Fruit fly (Drosophila melanogaster): ENCODE data around the gene kek5.

kek5 gene

dm6 chrX:19494830-19495610 lies 142.0 kb downstream of the kek5 start, which contains the start of the genes ksh, CG14200 and Pfrx:
ksh (minus strand) TSS chrX:19494992.
CG14200 (plus strand) TSS chrX:19495505.
Pfrx (plus strand) TSS chrX:19495505.
- TF ChIP-seq CG7045 (GFP tag; optimal IDR thresholded peaks at IDR 0.05) (no peak), CG11617 (GFP tag; optimal IDR thresholded peaks at IDR 0.05) (no peak), Crg-1 (GFP tag; optimal IDR thresholded peaks at IDR 0.05) (no peak), Clk (GFP tag; optimal IDR thresholded peaks at IDR 0.05) (no peak), CG1620 (GFP tag; optimal IDR thresholded peaks at IDR 0.05) (peak; percentile 72), ovo (GFP tag; optimal IDR thresholded peaks at IDR 0.05) (peak; percentile 9), CG14711 (tag; optimal IDR thresholded peaks at IDR 0.05) (no peak), CG7101 (tag; optimal IDR thresholded peaks at IDR 0.05) (peak; percentile 10), toe (GFP tag; optimal IDR thresholded peaks at IDR 0.05) (peak; percentile 34), CG33017 (tag; optimal IDR thresholded peaks at IDR 0.05) (no peak), bab1 (GFP tag; optimal IDR thresholded peaks at IDR 0.05) (peak; percentile 8), tj (GFP tag; optimal IDR thresholded peaks at IDR 0.05) (no peak)

DNA sequence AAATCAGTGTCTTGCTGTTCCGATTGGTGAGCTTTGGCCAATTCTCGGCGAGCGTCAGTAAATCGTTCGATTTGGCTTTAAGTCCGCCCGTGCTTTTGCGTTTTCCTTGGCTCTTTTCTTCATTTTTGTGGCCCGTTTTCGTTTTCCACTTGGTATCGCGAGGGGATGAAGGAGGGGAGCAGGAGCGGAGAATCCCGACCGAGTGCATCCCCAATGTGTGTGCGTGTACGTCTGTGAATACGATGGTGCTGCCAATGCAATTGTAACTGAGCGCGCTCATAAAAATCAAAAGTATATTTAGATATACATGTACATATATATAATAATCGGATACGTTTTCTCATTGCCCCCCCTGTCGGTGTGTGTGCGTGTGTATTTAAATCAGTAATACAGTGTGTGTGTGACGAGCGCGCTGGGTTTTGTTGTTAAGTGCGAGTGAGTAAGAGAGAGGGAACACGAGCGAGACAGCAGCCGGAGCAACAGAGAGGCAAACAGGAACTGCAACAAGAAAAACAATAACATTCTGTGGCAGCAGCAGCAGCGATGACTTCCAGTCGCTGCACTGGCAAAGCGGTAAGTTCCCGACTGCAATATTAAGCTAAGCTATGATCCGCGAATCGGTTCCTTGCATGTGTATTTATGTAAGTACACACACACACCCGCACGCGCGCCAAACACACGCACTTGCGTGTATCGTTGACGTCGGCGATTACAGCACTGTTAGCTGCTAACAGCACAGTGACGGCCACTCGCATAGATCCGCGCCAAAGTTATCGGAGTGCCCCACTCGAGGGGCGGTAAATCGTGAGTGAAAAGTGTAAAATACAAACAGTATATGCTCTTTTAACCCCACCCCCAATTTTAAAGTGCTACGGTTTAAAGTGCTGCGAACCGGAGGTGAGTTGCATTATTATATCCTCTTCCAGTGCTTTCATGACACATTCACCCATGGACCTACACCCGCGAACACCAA lies 142.9 kb downstream of the kek5 start:
- TF ChIP-seq tj (GFP tag; optimal IDR thresholded peaks at IDR 0.05) = peak; percentile 92
- TF ChIP-seq cnc (optimal IDR thresholded peaks at IDR 0.05) = no peak
- peak; percentile 22 for TF ChIP-seq CG12768 (GFP tag; optimal IDR thresholded peaks at IDR 0.05)
- TF ChIP-seq CG1620 (GFP tag; optimal IDR thresholded peaks at IDR 0.05) = no peak
- TF ChIP-seq CG5204 (GFP tag; optimal IDR thresholded peaks at IDR 0.05) = no peak
- TF ChIP-seq CG11617 (GFP tag; optimal IDR thresholded peaks at IDR 0.05) = no peak
- TF ChIP-seq Mnt (GFP tag; optimal IDR thresholded peaks at IDR 0.05) = peak; percentile 17
- peak; percentile 30 for TF ChIP-seq CG7101 (tag; optimal IDR thresholded peaks at IDR 0.05)

dm6 chrX:19496808-19497259 lies 143.9 kb downstream of the kek5 start:
- TF ChIP-seq Hr96 (GFP tag; optimal IDR thresholded peaks at IDR 0.05) (peak; percentile 77), CG11617 (GFP tag; optimal IDR thresholded peaks at IDR 0.05) (peak; percentile 15), toe (GFP tag; optimal IDR thresholded peaks at IDR 0.05) (peak; percentile 25), CG14711 (tag; optimal IDR thresholded peaks at IDR 0.05) (peak; percentile 49), tj (GFP tag; optimal IDR thresholded peaks at IDR 0.05) (no peak), Crg-1 (GFP tag; optimal IDR thresholded peaks at IDR 0.05) (peak; percentile 73), Clk (GFP tag; optimal IDR thresholded peaks at IDR 0.05) (no peak), cnc (optimal IDR thresholded peaks at IDR 0.05) (no peak), CG7045 (GFP tag; optimal IDR thresholded peaks at IDR 0.05) (no peak), bab1 (GFP tag; optimal IDR thresholded peaks at IDR 0.05) (peak; percentile 61), cic (GFP tag; optimal IDR thresholded peaks at IDR 0.05) (peak; percentile 58), Mnt (GFP tag; optimal IDR thresholded peaks at IDR 0.05) (peak; percentile 83), kay (GFP tag; ENCODE audit: borderline replicate concordance) (no peak), pad (GFP tag; optimal IDR thresholded peaks at IDR 0.05) (peak; percentile 49), CG1620 (GFP tag; optimal IDR thresholded peaks at IDR 0.05) (peak; percentile 47), ovo (GFP tag; optimal IDR thresholded peaks at IDR 0.05) (peak; percentile 59), CG7101 (tag; optimal IDR thresholded peaks at IDR 0.05) (peak; percentile 55), CG12768 (GFP tag; optimal IDR thresholded peaks at IDR 0.05) (no peak), CG5204 (GFP tag; optimal IDR thresholded peaks at IDR 0.05) (no peak), CG33017 (tag; optimal IDR thresholded peaks at IDR 0.05) (no peak)

DNA sequence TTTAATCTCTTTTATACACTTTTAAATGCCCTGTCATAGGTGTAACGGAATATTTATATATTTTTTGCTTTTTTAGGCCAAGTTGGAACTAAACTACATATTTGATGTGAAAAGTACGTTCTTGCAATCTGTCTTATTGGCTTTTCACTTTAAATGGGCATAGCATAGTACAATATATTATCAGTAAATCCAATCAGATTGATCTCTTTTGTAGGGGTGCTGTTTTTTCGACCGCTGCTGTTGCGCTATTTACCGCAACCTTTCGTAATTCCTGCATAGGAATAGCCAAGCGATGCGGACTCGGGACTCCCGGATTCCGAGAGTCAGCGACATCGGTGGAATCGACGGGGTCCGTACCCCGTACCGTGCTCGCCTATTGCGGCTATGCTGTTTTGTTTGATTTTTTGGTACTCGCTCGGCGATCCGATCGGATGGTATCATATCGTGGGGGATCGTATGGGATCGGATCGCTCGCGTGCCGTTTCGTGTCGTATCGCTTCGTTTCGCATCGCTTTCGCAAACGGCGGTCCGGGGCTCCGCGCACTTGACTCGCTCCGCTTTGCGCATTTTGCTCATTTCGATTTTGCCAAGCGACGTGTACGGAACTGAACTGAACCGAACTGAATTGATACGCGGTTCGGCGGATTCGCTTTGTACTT lies 144.9 kb downstream of the kek5 start:
- TF ChIP-seq CG11617 (GFP tag; optimal IDR thresholded peaks at IDR 0.05) (no peak), CG5204 (GFP tag; optimal IDR thresholded peaks at IDR 0.05) (no peak), toe (GFP tag; optimal IDR thresholded peaks at IDR 0.05) (no peak), Hr96 (GFP tag; optimal IDR thresholded peaks at IDR 0.05) (peak; percentile 49), ovo (GFP tag; optimal IDR thresholded peaks at IDR 0.05) (peak; percentile 83), CG14711 (tag; optimal IDR thresholded peaks at IDR 0.05) (no peak), Clk (GFP tag; optimal IDR thresholded peaks at IDR 0.05) (no peak), CG7045 (GFP tag; optimal IDR thresholded peaks at IDR 0.05) (no peak), CG12768 (GFP tag; optimal IDR thresholded peaks at IDR 0.05) (peak; percentile 68), Mnt (GFP tag; optimal IDR thresholded peaks at IDR 0.05) (peak; percentile 81), CG1620 (GFP tag; optimal IDR thresholded peaks at IDR 0.05) (no peak), CG7101 (tag; optimal IDR thresholded peaks at IDR 0.05) (peak; percentile 48), CG33017 (tag; optimal IDR thresholded peaks at IDR 0.05) (peak; percentile 29), pad (GFP tag; optimal IDR thresholded peaks at IDR 0.05) (no peak), cnc (optimal IDR thresholded peaks at IDR 0.05) (no peak), bab1 (GFP tag; optimal IDR thresholded peaks at IDR 0.05) (peak; percentile 42), cic (GFP tag; optimal IDR thresholded peaks at IDR 0.05) (peak; percentile 68), kay (GFP tag; ENCODE audit: borderline replicate concordance) (no peak), Crg-1 (GFP tag; optimal IDR thresholded peaks at IDR 0.05) (no peak), tj (GFP tag; optimal IDR thresholded peaks at IDR 0.05) (peak; percentile 50)

All from whole organism, adult.